Worm (Caenorhabditis elegans): ENCODE data around the gene ugt-3.

- no peak for TF ChIP-seq unc-62 (GFP tag; optimal IDR thresholded peaks at IDR 0.05 in 1 of 2)
- TF ChIP-seq unc-62 (tag; optimal IDR thresholded peaks at IDR 0.05): no peak
- no peak for TF ChIP-seq lin-15B (tag; optimal IDR thresholded peaks at IDR 0.05)
- no peak for TF ChIP-seq nhr-77 (tag; optimal IDR thresholded peaks at IDR 0.05)
Observed at ce11 chrV:12786340-12786739, 13.7 kb downstream of the ugt-3 start.

Data from whole organism, L4 larva.